Fruit fly (Drosophila melanogaster) S2 (cell line): ENCODE measurements around the gene Tti1.
A peak's percentile ranks its signal among the peaks of the same experiment; 100 is the strongest.

Source experiments
- CG8478 ChIP-seq: fragments of >200 bp; optimal IDR thresholded peaks from 2 replicates; lab custom pipeline; 2018
- CTCF ChIP-seq, 2 experiments: fragments of >200 bp; optimal IDR thresholded peaks; 2 replicates each; lab custom pipeline; 2018

dm6 chr3R:9710886-9711285 lies 43.6 kb downstream of the Tti1 start, which contains the start of the genes trbd and dmt:
- no peak for TF ChIP-seq CG8478 (lab: Kevin White, UChicago)
- TF ChIP-seq CTCF (optimal IDR thresholded peaks at IDR 0.05; lab: Kevin White, UChicago), result peak; percentile 44 to 65
